Worm (Caenorhabditis elegans) whole organism, L1 larva: ENCODE data around the gene F37C4.5.

Source experiments
- egl-27 ChIP-seq, 2 experiments: fragments of 150-350 bp in 1 of 2; sonication (generic microtip); optimal IDR thresholded peaks; 3 replicates each; lab custom pipeline; 2017 to 2018; ENCODE audit warnings: missing biosample characterization in 2 of 2, missing genetic modification characterization in 2 of 2, missing genetic modification reagents in 2 of 2
- fos-1 ChIP-seq: fragments of 150-350 bp; optimal IDR thresholded peaks from 2 replicates; lab custom pipeline; 2014; ENCODE audit warnings: missing biosample characterization, missing genetic modification characterization
- zag-1 ChIP-seq: fragments of 150-350 bp; optimal IDR thresholded peaks from 2 replicates; lab custom pipeline; 2014; ENCODE audit warnings: missing biosample characterization, missing genetic modification characterization

- no peak for TF ChIP-seq zag-1 (tag; lab: Kevin White, UChicago)
- no peak for TF ChIP-seq fos-1 (tag; lab: Kevin White, UChicago)
- TF ChIP-seq egl-27 (tag; optimal IDR thresholded peaks at IDR 0.05; lab: Kevin White, UChicago) = no peak
Observed at ce11 chrIV:3827724-3828123, 45.9 kb downstream of the F37C4.5 start.
